Worm (Caenorhabditis elegans): Measurements from ENCODE around the gene ZK863.8.

- no peak for TF ChIP-seq him-1 (tag; optimal IDR thresholded peaks at IDR 0.05)
- no peak for TF ChIP-seq dao-5 (tag; optimal IDR thresholded peaks at IDR 0.05)
- no peak for TF ChIP-seq W03F9.2 (tag; optimal IDR thresholded peaks at IDR 0.05)
Observed at ce11 chrV:12187344-12187743, at the start of gene ZK863.8.
